Fruit fly (Drosophila melanogaster): ENCODE data around the gene ppk7.

The ppk7 gene

DNA sequence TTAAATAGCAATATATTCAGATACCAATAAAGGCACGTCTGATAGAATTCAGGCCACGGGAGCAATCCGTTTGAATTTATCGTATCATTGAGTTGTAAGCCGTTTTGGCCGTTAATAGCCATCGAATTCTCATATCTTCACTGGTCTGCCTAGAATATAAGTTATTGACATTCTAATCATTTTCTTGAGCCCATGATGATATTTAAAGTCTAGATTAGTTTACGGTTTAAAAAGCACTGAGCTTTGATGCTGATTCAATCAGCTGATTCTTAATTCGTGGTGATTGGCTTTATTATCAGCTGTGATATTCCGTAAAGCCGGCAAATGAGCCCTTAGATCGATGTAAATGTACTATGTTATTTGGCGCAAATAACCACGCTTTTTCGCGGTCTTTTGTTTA, 18.0 kb upstream of the ppk7 start, which contains the start of gene slam:
slam (plus strand) TSS at position 301 of the 400 bp plus-strand sequence.
- TF ChIP-seq CG10348 (GFP tag; IDR thresholded peaks at IDR 0.05) (no peak), Ets98B (GFP tag; IDR thresholded peaks at IDR 0.05) (no peak), CG17806 (tag; optimal IDR thresholded peaks at IDR 0.05) (no peak), Pif1B (GFP tag; optimal IDR thresholded peaks at IDR 0.05) (no peak), CG8159 (tag; optimal IDR thresholded peaks at IDR 0.05) (no peak), CG9948 (tag; optimal IDR thresholded peaks at IDR 0.05) (no peak), CG34367 (tag; optimal IDR thresholded peaks at IDR 0.05) (no peak), CG15710 (tag; optimal IDR thresholded peaks at IDR 0.05) (no peak), D1 (tag; optimal IDR thresholded peaks at IDR 0.05) (no peak)

DNA sequence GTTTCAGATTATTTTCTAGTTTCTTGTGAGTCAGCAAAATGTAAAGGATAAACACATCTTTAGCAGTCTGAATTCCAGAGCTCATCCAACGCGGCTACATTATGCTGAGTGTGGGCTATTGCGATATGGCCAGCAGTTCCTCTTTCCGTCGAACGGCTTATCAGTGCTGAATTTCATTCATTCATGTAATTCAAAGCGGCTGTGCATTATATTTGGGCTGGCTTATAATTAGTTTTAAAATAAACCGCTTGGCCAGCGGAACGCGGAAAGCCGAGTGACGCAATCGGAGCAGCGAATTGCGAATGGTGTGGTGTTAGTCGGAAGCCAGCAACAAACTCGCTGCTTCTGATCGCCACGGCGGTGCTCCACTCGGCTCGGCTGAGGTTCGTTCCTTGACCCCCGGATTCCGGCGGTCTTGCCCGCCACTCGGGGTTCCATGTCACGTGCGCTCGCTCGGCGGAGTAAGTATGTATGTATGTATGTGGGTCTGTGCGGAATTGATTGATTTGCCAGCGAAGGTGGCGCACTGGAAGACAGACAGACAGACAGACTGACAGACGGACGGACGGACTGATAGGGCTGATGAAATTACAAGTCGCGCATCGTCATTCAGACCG, 17.0 kb upstream of the ppk7 start:
- no peak for TF ChIP-seq CG4496 (GFP tag; IDR thresholded peaks at IDR 0.05)
- TF ChIP-seq CG12605 (GFP tag; IDR thresholded peaks at IDR 0.05), result no peak
- TF ChIP-seq CG14655 (GFP tag; optimal IDR thresholded peaks at IDR 0.05), result no peak
- TF ChIP-seq CG13204 (GFP tag; optimal IDR thresholded peaks at IDR 0.05), result no peak
- TF ChIP-seq CG34367 (tag; optimal IDR thresholded peaks at IDR 0.05), result no peak
- TF ChIP-seq CG17806 (tag; optimal IDR thresholded peaks at IDR 0.05), result no peak
- no peak for TF ChIP-seq gl (tag; optimal IDR thresholded peaks at IDR 0.05)
- TF ChIP-seq Snoo (tag; optimal IDR thresholded peaks at IDR 0.05), result no peak
- TF ChIP-seq fd96Ca (GFP tag; IDR thresholded peaks at IDR 0.05), result no peak
- TF ChIP-seq Pif1B (GFP tag; optimal IDR thresholded peaks at IDR 0.05), result no peak
- no peak for TF ChIP-seq D1 (tag; optimal IDR thresholded peaks at IDR 0.05)
- no peak for TF ChIP-seq CG8159 (tag; optimal IDR thresholded peaks at IDR 0.05)
- no peak for TF ChIP-seq Ets98B (GFP tag; IDR thresholded peaks at IDR 0.05)

DNA sequence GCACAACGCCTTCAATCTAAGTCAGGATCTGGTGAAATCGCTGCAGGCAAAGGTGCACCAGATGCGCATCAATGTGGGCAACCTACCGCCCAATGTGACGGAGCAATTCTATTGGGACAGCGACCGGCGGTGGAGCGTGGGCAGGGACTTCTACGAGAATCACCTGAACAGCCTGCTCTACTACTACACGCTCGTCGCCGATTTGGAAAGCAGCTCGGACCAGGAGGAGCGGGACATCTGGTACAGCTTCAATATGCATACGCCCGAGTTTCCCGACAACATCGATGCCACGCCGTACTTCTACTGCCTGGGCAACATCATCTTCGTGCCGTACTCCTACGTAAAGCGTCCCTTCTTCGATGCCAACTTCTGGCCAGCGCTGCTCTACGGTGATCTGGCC, 15.2 kb upstream of the ppk7 start:
- TF ChIP-seq EcR (GFP tag; optimal IDR thresholded peaks at IDR 0.05) (no peak), CG8159 (tag; optimal IDR thresholded peaks at IDR 0.05) (no peak), Snoo (tag; optimal IDR thresholded peaks at IDR 0.05) (no peak), CG4496 (GFP tag; IDR thresholded peaks at IDR 0.05) (no peak), fd96Ca (GFP tag; IDR thresholded peaks at IDR 0.05) (no peak), CG15710 (tag; optimal IDR thresholded peaks at IDR 0.05) (no peak), rn (GFP tag; IDR thresholded peaks at IDR 0.05) (no peak), CG17806 (tag; optimal IDR thresholded peaks at IDR 0.05) (no peak), CG9948 (tag; optimal IDR thresholded peaks at IDR 0.05) (no peak), CG32121 (GFP tag; IDR thresholded peaks at IDR 0.05) (no peak), CG14655 (GFP tag; optimal IDR thresholded peaks at IDR 0.05) (no peak), gl (tag; optimal IDR thresholded peaks at IDR 0.05) (no peak)

DNA sequence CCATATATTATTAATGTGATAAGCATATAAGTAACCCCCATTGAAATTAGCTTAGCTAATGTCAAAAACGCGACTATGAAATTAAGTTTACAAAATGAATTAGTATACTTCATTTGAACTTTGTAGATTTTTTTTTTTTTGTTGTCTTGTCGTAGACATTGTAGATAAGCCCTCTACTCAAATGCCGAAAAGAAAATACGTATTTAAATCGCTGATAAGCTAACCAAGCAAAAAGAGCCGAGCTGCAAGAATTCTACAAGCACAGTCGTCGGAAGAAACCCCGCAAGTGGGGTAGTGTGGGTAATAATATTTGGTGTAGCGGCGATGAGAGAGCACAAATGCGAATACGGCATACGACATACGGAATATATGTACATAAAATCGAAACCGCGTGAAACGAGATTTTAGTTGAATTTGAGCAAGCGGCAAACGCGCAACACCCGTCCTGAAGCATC, 13.4 kb upstream of the ppk7 start, which contains the start of gene Nepl4:
Nepl4 (plus strand) TSS at position 405 of the 455 bp plus-strand sequence.
- TF ChIP-seq CG17806 (tag; optimal IDR thresholded peaks at IDR 0.05) (no peak), fd96Ca (GFP tag; IDR thresholded peaks at IDR 0.05) (no peak), Snoo (tag; optimal IDR thresholded peaks at IDR 0.05) (no peak)

DNA sequence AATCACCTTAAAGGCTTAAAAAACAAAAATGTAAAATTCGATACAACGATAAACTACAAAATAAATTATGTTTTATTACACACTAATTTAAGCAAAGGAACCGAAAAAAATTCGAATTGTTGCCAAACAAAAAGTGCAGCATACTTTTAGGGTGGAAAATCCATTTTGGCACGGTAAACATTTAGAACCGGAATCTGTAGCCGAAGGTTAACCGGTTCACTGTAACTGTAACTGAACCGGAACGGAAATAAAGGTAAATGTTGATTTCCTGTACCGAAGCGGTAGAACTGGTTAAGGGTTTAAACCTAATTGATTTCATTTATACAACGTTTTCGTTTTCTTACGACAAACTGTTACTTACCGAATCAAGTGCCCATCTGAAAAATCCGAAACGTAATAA, 12.8 kb upstream of the ppk7 start:
- TF ChIP-seq CG10348 (GFP tag; IDR thresholded peaks at IDR 0.05), result no peak
- no peak for TF ChIP-seq rn (GFP tag; IDR thresholded peaks at IDR 0.05)
- TF ChIP-seq D1 (tag; optimal IDR thresholded peaks at IDR 0.05), result no peak
- TF ChIP-seq CG12605 (GFP tag; IDR thresholded peaks at IDR 0.05), result no peak
- no peak for TF ChIP-seq CG8159 (tag; optimal IDR thresholded peaks at IDR 0.05)
- TF ChIP-seq CG13204 (GFP tag; optimal IDR thresholded peaks at IDR 0.05), result no peak
- no peak for TF ChIP-seq CG17806 (tag; optimal IDR thresholded peaks at IDR 0.05)
- TF ChIP-seq Snoo (tag; optimal IDR thresholded peaks at IDR 0.05), result no peak
- TF ChIP-seq gl (tag; optimal IDR thresholded peaks at IDR 0.05), result no peak
- TF ChIP-seq CG32121 (GFP tag; IDR thresholded peaks at IDR 0.05), result no peak
- no peak for TF ChIP-seq Pif1B (GFP tag; optimal IDR thresholded peaks at IDR 0.05)
- no peak for TF ChIP-seq CG9948 (tag; optimal IDR thresholded peaks at IDR 0.05)
- no peak for TF ChIP-seq CG4496 (GFP tag; IDR thresholded peaks at IDR 0.05)
- no peak for TF ChIP-seq CG15710 (tag; optimal IDR thresholded peaks at IDR 0.05)

DNA sequence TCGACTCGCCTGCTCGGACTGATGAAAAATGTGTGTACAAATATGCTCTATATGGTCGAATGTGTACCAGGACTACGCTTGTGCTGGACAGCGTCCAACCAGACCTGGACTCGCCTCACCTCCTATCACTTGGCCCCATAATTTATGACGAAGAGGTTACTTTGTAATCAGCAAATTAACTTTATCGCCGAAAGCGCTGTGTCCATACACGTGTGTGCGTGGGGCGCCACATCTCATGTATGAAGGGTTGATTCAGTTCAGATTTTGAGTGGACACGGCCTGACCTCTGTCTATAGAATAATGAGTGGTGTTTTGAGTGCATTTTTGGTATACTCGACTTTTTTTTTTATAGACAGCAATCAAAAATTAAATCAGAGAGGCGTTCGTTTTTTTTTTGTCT, 5.9 kb upstream of the ppk7 start:
- TF ChIP-seq CG15710 (tag; optimal IDR thresholded peaks at IDR 0.05) (no peak), gl (tag; optimal IDR thresholded peaks at IDR 0.05) (no peak), EcR (GFP tag; optimal IDR thresholded peaks at IDR 0.05) (no peak), CG32121 (GFP tag; IDR thresholded peaks at IDR 0.05) (no peak), fd96Ca (GFP tag; IDR thresholded peaks at IDR 0.05) (no peak)

DNA sequence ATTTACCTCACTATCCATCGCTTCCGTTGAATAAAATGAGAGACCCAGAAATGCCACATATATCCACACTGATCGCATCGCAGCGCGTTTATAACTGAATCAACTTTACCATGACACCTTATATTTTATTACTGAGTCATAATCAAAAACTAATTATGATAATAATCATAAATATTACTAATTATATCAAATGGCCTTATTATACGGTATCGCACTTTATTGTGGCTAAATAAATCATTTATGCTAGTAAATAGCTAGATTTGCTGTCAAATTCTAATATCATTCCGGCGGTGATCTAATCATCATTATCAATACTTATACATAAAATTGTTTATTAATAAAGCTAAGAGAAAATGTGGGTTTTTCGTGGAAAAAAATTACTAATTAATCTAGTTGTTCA, 4.1 kb upstream of the ppk7 start, which contains the start of gene CG9500:
CG9500 (minus strand) TSS at position 101 of the 400 bp plus-strand sequence.
- no peak for TF ChIP-seq Snoo (tag; optimal IDR thresholded peaks at IDR 0.05)
- no peak for TF ChIP-seq Pif1A (GFP tag; optimal IDR thresholded peaks at IDR 0.05)
- TF ChIP-seq Ets98B (GFP tag; IDR thresholded peaks at IDR 0.05), result no peak
- no peak for TF ChIP-seq rn (GFP tag; IDR thresholded peaks at IDR 0.05)
- no peak for TF ChIP-seq Pif1B (GFP tag; optimal IDR thresholded peaks at IDR 0.05)
- TF ChIP-seq CG4496 (GFP tag; IDR thresholded peaks at IDR 0.05), result no peak
- no peak for TF ChIP-seq CG32121 (GFP tag; IDR thresholded peaks at IDR 0.05)
- TF ChIP-seq fd96Ca (GFP tag; IDR thresholded peaks at IDR 0.05), result no peak
- TF ChIP-seq CG12605 (GFP tag; IDR thresholded peaks at IDR 0.05), result no peak
- no peak for TF ChIP-seq CG8159 (tag; optimal IDR thresholded peaks at IDR 0.05)
- no peak for TF ChIP-seq D1 (tag; optimal IDR thresholded peaks at IDR 0.05)
- no peak for TF ChIP-seq CG14655 (GFP tag; optimal IDR thresholded peaks at IDR 0.05)
- no peak for TF ChIP-seq CG15710 (tag; optimal IDR thresholded peaks at IDR 0.05)
- TF ChIP-seq CG8301 (tag; optimal IDR thresholded peaks at IDR 0.05), result no peak
- TF ChIP-seq CG34367 (tag; optimal IDR thresholded peaks at IDR 0.05), result no peak
- TF ChIP-seq CG9948 (tag; optimal IDR thresholded peaks at IDR 0.05), result no peak
- no peak for TF ChIP-seq CG13204 (GFP tag; optimal IDR thresholded peaks at IDR 0.05)

Data from whole organism, pupa.